Worm (Caenorhabditis elegans): ENCODE data around the gene cyp-13A8.
A peak's percentile ranks its signal among the peaks of the same experiment; 100 is the strongest.

The cyp-13A8 gene

ce11 chrII:9807519-9807972 lies at the start of gene cyp-13A8:
Gene cyp-13A8 (minus strand): TSS chrII:9807569.
- TF ChIP-seq ztf-25 (GFP tag; IDR thresholded peaks at IDR 0.05) (no peak), madf-10 (tag; optimal IDR thresholded peaks at IDR 0.05) (no peak), ceh-79 (tag; optimal IDR thresholded peaks at IDR 0.05) (no peak), F10E7.11 (tag; optimal IDR thresholded peaks at IDR 0.05) (no peak), ets-4 (GFP tag; optimal IDR thresholded peaks at IDR 0.05) (no peak), efl-1 (GFP tag; optimal IDR thresholded peaks at IDR 0.05) (no peak), cebp-1 (GFP tag; IDR thresholded peaks at IDR 0.05) (no peak), cebp-1 (tag; optimal IDR thresholded peaks at IDR 0.05) (peak; percentile 60), ztf-22 (GFP tag; optimal IDR thresholded peaks at IDR 0.05) (no peak), ccch-3 (GFP tag; optimal IDR thresholded peaks at IDR 0.05) (no peak), B0035.1 (tag; optimal IDR thresholded peaks at IDR 0.05) (no peak), F57A8.1 (GFP tag; optimal IDR thresholded peaks at IDR 0.05) (no peak), ztf-6 (GFP tag; IDR thresholded peaks at IDR 0.05) (no peak), ZK185.1 (tag; optimal IDR thresholded peaks at IDR 0.05; ENCODE audit: poor library complexity, severe bottlenecking) (no peak), nhr-80 (tag; optimal IDR thresholded peaks at IDR 0.05) (peak; percentile 77), ceh-40 (GFP tag; IDR thresholded peaks at IDR 0.05) (no peak)

DNA sequence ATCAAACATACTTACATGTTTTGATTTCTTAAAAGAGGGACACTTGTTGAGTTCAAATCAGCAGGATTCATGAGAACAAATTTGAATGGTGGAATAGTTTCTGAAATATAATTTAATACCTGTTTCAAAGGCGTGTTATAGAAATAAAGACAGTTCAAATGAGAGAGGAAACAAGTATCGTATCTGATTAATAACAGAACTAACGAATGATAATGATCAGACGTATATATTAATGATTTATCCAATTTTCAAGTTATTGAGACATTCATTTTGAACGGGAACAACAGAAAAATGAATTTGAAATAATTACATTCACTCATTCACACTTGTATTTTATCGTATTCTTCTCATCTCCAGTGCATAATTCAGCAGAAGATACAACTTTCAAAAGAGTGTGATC lies 48.3 kb upstream of the cyp-13A8 start, which contains the start of gene chil-4:
Gene chil-4 (minus strand): TSS at position 101 of the 400 bp plus-strand sequence.
- TF ChIP-seq bed-1 (GFP tag; IDR thresholded peaks at IDR 0.05) (no peak), egl-18 (GFP tag; IDR thresholded peaks at IDR 0.05) (no peak), Y56A3A.18 (GFP tag; IDR thresholded peaks at IDR 0.05) (no peak), F33H1.4 (GFP tag; IDR thresholded peaks at IDR 0.05) (no peak), madf-10 (tag; optimal IDR thresholded peaks at IDR 0.05) (no peak), tbp1 (GFP tag; optimal IDR thresholded peaks at IDR 0.05) (no peak), chd-7 (tag; optimal IDR thresholded peaks at IDR 0.05) (no peak), tbx-9 (tag; optimal IDR thresholded peaks at IDR 0.05; ENCODE audit: borderline replicate concordance) (no peak), nhr-179 (tag; optimal IDR thresholded peaks at IDR 0.05) (no peak), lsy-27 (tag; optimal IDR thresholded peaks at IDR 0.05; ENCODE audit: borderline replicate concordance, insufficient read depth) (no peak), Y95B8A.8 (GFP tag; IDR thresholded peaks at IDR 0.05) (no peak), aptf-3 (GFP tag; IDR thresholded peaks at IDR 0.05) (no peak), zim-3 (tag; optimal IDR thresholded peaks at IDR 0.05) (no peak), lin-54 (GFP tag; optimal IDR thresholded peaks at IDR 0.05) (no peak), rec-8 (tag; optimal IDR thresholded peaks at IDR 0.05) (no peak), F55B11.4 (tag; optimal IDR thresholded peaks at IDR 0.05; ENCODE audit: borderline replicate concordance, insufficient read depth) (no peak), D2030.7 (GFP tag; IDR thresholded peaks at IDR 0.05) (no peak), ceh-58 (GFP tag; IDR thresholded peaks at IDR 0.05) (no peak), snpc-4 (GFP tag; optimal IDR thresholded peaks at IDR 0.05) (no peak), snpc-4 (tag; optimal IDR thresholded peaks at IDR 0.05) (no peak), F22D6.2 (tag; optimal IDR thresholded peaks at IDR 0.05) (no peak)

DNA sequence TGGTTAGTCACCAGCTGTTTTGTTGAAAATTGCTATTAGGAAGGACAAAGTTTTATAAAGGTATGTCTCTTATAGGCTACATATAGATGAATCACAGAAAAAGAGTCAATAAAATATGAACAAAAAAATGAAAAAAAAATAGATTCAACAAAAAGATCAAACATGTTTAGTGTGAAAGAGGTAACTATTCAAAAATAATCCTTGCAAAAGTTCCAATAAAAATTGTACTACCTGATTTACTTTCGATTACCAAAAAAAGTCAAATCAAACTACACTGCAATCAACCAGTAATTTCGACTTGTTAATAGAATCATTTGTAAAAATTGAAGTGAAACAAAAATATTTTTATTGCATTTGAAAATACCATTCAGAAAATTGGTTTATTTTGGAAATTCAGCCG lies 43.6 kb upstream of the cyp-13A8 start, which contains the start of gene ZK938.10:
Gene ZK938.10 (minus strand): TSS at position 101 of the 400 bp plus-strand sequence.
- TF ChIP-seq bed-1 (GFP tag; IDR thresholded peaks at IDR 0.05) (no peak), repo-1 (tag; optimal IDR thresholded peaks at IDR 0.05) (no peak), dox-1 (GFP tag; IDR thresholded peaks at IDR 0.05) (no peak), aptf-3 (GFP tag; IDR thresholded peaks at IDR 0.05) (no peak), snpc-4 (GFP tag; optimal IDR thresholded peaks at IDR 0.05) (no peak), snpc-4 (tag; optimal IDR thresholded peaks at IDR 0.05) (no peak), hlh-12 (tag; optimal IDR thresholded peaks at IDR 0.05) (no peak), F39B2.1 (GFP tag; IDR thresholded peaks at IDR 0.05) (no peak), gei-17 (GFP tag; optimal IDR thresholded peaks at IDR 0.05) (no peak), ztf-28 (GFP tag; IDR thresholded peaks at IDR 0.05) (no peak), nhr-90 (tag; optimal IDR thresholded peaks at IDR 0.05) (no peak), lsy-27 (tag; optimal IDR thresholded peaks at IDR 0.05; ENCODE audit: borderline replicate concordance, insufficient read depth) (no peak), ztf-22 (GFP tag; optimal IDR thresholded peaks at IDR 0.05) (no peak), B0336.3 (GFP tag; IDR thresholded peaks at IDR 0.05) (no peak), let-526 (GFP tag; IDR thresholded peaks at IDR 0.05) (no peak), ceh-79 (tag; optimal IDR thresholded peaks at IDR 0.05) (no peak), F23B12.7 (tag; optimal IDR thresholded peaks at IDR 0.05; ENCODE audit: insufficient read depth) (no peak), sdz-38 (tag; optimal IDR thresholded peaks at IDR 0.05) (no peak)

Data from whole organism, young adult.